Worm (Caenorhabditis elegans) whole organism, young adult: ENCODE measurements around the gene hex-3.

ENCODE experiments used
- B0035.1 ChIP-seq: sonication (generic microtip); optimal IDR thresholded peaks from 2 replicates; lab custom pipeline; 2016; ENCODE audit warnings: missing genetic modification characterization, mild to moderate bottlenecking, missing compliant biosample characterization, missing genotype, missing genetic modification reagents
- B0336.3 ChIP-seq: fragments of 200-800 bp; sonication (Bioruptor generic); IDR thresholded peaks from 2 replicates; pipeline ENCODE4 v1.3.6; 2022; ENCODE audit warnings: missing genetic modification characterization, missing compliant biosample characterization
- F23B12.7 ChIP-seq: sonication (generic microtip); optimal IDR thresholded peaks from 2 replicates; lab custom pipeline; 2017; ENCODE audit warnings: missing genetic modification characterization, mild to moderate bottlenecking, missing compliant biosample characterization, antibody characterized with exemption, moderate library complexity; ENCODE audit not compliant: insufficient read depth
- F33H1.4 ChIP-seq: fragments of 200-800 bp; sonication (Bioruptor generic); IDR thresholded peaks from 2 replicates; pipeline ENCODE4 v1.3.6; 2022; ENCODE audit warnings: missing genetic modification reagents, missing genetic modification characterization, missing compliant biosample characterization
- F39B2.1 ChIP-seq: fragments of 200-800 bp; sonication (Bioruptor generic); IDR thresholded peaks from 2 replicates; pipeline ENCODE4 v1.3.6; 2022; ENCODE audit warnings: missing genetic modification reagents, missing genetic modification characterization, missing compliant biosample characterization
- F49E8.2 ChIP-seq: sonication (generic microtip); optimal IDR thresholded peaks from 3 replicates; lab custom pipeline; 2017; ENCODE audit warnings: missing genetic modification characterization, mild to moderate bottlenecking, missing compliant biosample characterization, antibody characterized with exemption, moderate library complexity; ENCODE audit not compliant: insufficient read depth
- F55B11.4 ChIP-seq: sonication (generic microtip); optimal IDR thresholded peaks from 2 replicates; lab custom pipeline; 2016; ENCODE audit warnings: missing compliant biosample characterization, missing genetic modification characterization, borderline replicate concordance; ENCODE audit not compliant: insufficient read depth
- K12H6.12 ChIP-seq: fragments of 200-800 bp; sonication (Bioruptor generic); optimal IDR thresholded peaks from 2 replicates; lab custom pipeline; 2018; ENCODE audit warnings: mild to moderate bottlenecking, missing genetic modification characterization, missing compliant biosample characterization
- Y53G8AR.9 ChIP-seq: fragments of 200-800 bp; sonication (Bioruptor generic); conservative IDR thresholded peaks from 2 replicates; pipeline ENCODE4 v1.3.6; 2022; ENCODE audit warnings: missing genetic modification reagents, missing genetic modification characterization, missing compliant biosample characterization
- Y56A3A.18 ChIP-seq: fragments of 200-800 bp; sonication (Bioruptor generic); IDR thresholded peaks from 2 replicates; pipeline ENCODE4 v1.3.6; 2022; ENCODE audit warnings: missing genetic modification reagents, missing genetic modification characterization, missing compliant biosample characterization
- ZK185.1 ChIP-seq: sonication (generic microtip); optimal IDR thresholded peaks from 2 replicates; lab custom pipeline; 2016; ENCODE audit warnings: mild to moderate bottlenecking, missing genetic modification characterization, missing compliant biosample characterization; ENCODE audit not compliant: poor library complexity, severe bottlenecking
- akir-1 ChIP-seq: fragments of 200-800 bp; sonication (Bioruptor generic); optimal IDR thresholded peaks from 2 replicates; lab custom pipeline; 2018; ENCODE audit warnings: mild to moderate bottlenecking, missing genetic modification characterization, moderate library complexity, missing compliant biosample characterization
- ama-1 ChIP-seq, 3 experiments: fragments of 150-350 bp in 1 of 3; sonication (generic microtip) in 2 of 3; optimal IDR thresholded peaks; 2 replicates each; lab custom pipeline; 2014 to 2018; ENCODE audit warnings: missing biosample characterization in 2 of 3, missing genetic modification characterization in 2 of 3, missing genetic modification reagents in 2 of 3
- athp-1 ChIP-seq: sonication (generic microtip); optimal IDR thresholded peaks from 2 replicates; lab custom pipeline; 2017; ENCODE audit warnings: mild to moderate bottlenecking, missing genetic modification characterization, missing compliant biosample characterization
- attf-5 ChIP-seq: fragments of 200-800 bp; sonication (Bioruptor generic); optimal IDR thresholded peaks from 2 replicates; lab custom pipeline; 2018; ENCODE audit warnings: mild to moderate bottlenecking, missing genetic modification characterization, missing compliant biosample characterization
- bed-1 ChIP-seq: fragments of 200-800 bp; sonication (Bioruptor generic); IDR thresholded peaks from 2 replicates; pipeline ENCODE4 v1.3.6; 2022; ENCODE audit warnings: missing genetic modification reagents, missing genetic modification characterization, missing compliant biosample characterization
- ccch-3 ChIP-seq: fragments of 200-800 bp; sonication (Bioruptor generic); optimal IDR thresholded peaks from 2 replicates; lab custom pipeline; 2018; ENCODE audit warnings: mild to moderate bottlenecking, missing genetic modification characterization, missing compliant biosample characterization
- cebp-2 ChIP-seq: fragments of 200-800 bp; sonication (Bioruptor generic); IDR thresholded peaks from 2 replicates; pipeline ENCODE4 v1.3.6; 2022; ENCODE audit warnings: missing genetic modification characterization, missing compliant biosample characterization
- ceh-58 ChIP-seq: fragments of 200-800 bp; sonication (Bioruptor generic); IDR thresholded peaks from 2 replicates; pipeline ENCODE4 v1.3.6; 2022; ENCODE audit warnings: missing genetic modification characterization, missing compliant biosample characterization
- dox-1 ChIP-seq: fragments of 200-800 bp; sonication (Bioruptor generic); IDR thresholded peaks from 2 replicates; pipeline ENCODE4 v1.3.6; 2022; ENCODE audit warnings: missing genetic modification reagents, missing genetic modification characterization, missing compliant biosample characterization
- dpff-1 ChIP-seq: sonication (generic microtip); optimal IDR thresholded peaks from 2 replicates; lab custom pipeline; 2017; ENCODE audit warnings: mild to moderate bottlenecking, missing genetic modification characterization, missing compliant biosample characterization
- egrh-3 ChIP-seq: fragments of 200-800 bp; sonication (Bioruptor generic); IDR thresholded peaks from 2 replicates; pipeline ENCODE4 v1.3.6; 2022; ENCODE audit warnings: missing genetic modification reagents, missing genetic modification characterization, missing compliant biosample characterization
- ekl-4 ChIP-seq: fragments of 200-800 bp; sonication (Bioruptor generic); IDR thresholded peaks from 2 replicates; pipeline ENCODE4 v1.3.6; 2022; ENCODE audit warnings: missing genetic modification reagents, missing genetic modification characterization, missing compliant biosample characterization
- ets-4 ChIP-seq: fragments of 200-800 bp; sonication (Bioruptor generic); optimal IDR thresholded peaks from 2 replicates; lab custom pipeline; 2018; ENCODE audit warnings: mild to moderate bottlenecking, missing genetic modification characterization, missing compliant biosample characterization
- gei-17 ChIP-seq: fragments of 200-800 bp; sonication (Bioruptor generic); optimal IDR thresholded peaks from 2 replicates; lab custom pipeline; 2018; ENCODE audit warnings: mild to moderate bottlenecking, missing genetic modification characterization, missing compliant biosample characterization
- hlh-12 ChIP-seq: sonication (generic microtip); optimal IDR thresholded peaks from 2 replicates; lab custom pipeline; 2016; ENCODE audit warnings: missing genetic modification characterization, missing compliant biosample characterization
- hlh-26 ChIP-seq: fragments of 200-800 bp; sonication (Bioruptor generic); conservative IDR thresholded peaks from 2 replicates; pipeline ENCODE4 v1.3.6; 2022; ENCODE audit warnings: missing genetic modification reagents, missing genetic modification characterization, missing compliant biosample characterization
- hsf-1 ChIP-seq: fragments of 200-800 bp; sonication (Bioruptor generic); IDR thresholded peaks from 2 replicates; pipeline ENCODE4 v1.3.6; 2022; ENCODE audit warnings: missing genetic modification reagents, missing genetic modification characterization, missing compliant biosample characterization
- lag-1 ChIP-seq: fragments of 200-800 bp; sonication (Bioruptor generic); IDR thresholded peaks from 2 replicates; pipeline ENCODE4 v1.3.6; 2022; ENCODE audit warnings: missing genetic modification reagents, missing genetic modification characterization, missing compliant biosample characterization
- let-607 ChIP-seq, 2 experiments: fragments of 200-800 bp in 1 of 2; sonication (Bioruptor generic) in 1 of 2; sonication (generic microtip) in 1 of 2; optimal IDR thresholded peaks; 2 replicates each; lab custom pipeline; 2016 to 2018; ENCODE audit warnings: mild to moderate bottlenecking in 2 of 2, missing compliant biosample characterization in 2 of 2, missing genetic modification characterization in 2 of 2, moderate library complexity in 2 of 2, missing genotype in 1 of 2
- lin-26 ChIP-seq: fragments of 200-800 bp; sonication (Bioruptor generic); IDR thresholded peaks from 2 replicates; pipeline ENCODE4 v1.3.6; 2022; ENCODE audit warnings: missing genetic modification reagents, missing genetic modification characterization, missing compliant biosample characterization
- lir-1 ChIP-seq: fragments of 200-800 bp; sonication (Bioruptor generic); conservative IDR thresholded peaks from 2 replicates; pipeline ENCODE4 v1.3.6; 2022; ENCODE audit warnings: missing genetic modification reagents, missing genetic modification characterization, missing compliant biosample characterization
- lsl-1 ChIP-seq: fragments of 200-800 bp; sonication (Bioruptor generic); optimal IDR thresholded peaks from 2 replicates; lab custom pipeline; 2018; ENCODE audit warnings: mild to moderate bottlenecking, missing genetic modification characterization, moderate library complexity, missing compliant biosample characterization
- madf-6 ChIP-seq: fragments of 200-800 bp; sonication (Bioruptor generic); IDR thresholded peaks from 2 replicates; pipeline ENCODE4 v1.3.6; 2022; ENCODE audit warnings: missing genetic modification reagents, missing genetic modification characterization, missing compliant biosample characterization
- nfya-1 ChIP-seq: sonication (generic microtip); optimal IDR thresholded peaks from 2 replicates; lab custom pipeline; 2017; ENCODE audit warnings: antibody characterized with exemption, missing compliant biosample characterization, missing genetic modification characterization, borderline replicate concordance; ENCODE audit not compliant: insufficient read depth
- nfyb-1 ChIP-seq: fragments of 200-800 bp; sonication (Bioruptor generic); IDR thresholded peaks from 2 replicates; pipeline ENCODE4 v1.3.6; 2022; ENCODE audit warnings: missing genetic modification reagents, missing genetic modification characterization, missing compliant biosample characterization
- nhr-179 ChIP-seq: sonication (generic microtip); optimal IDR thresholded peaks from 2 replicates; lab custom pipeline; 2016; ENCODE audit warnings: mild to moderate bottlenecking, missing genetic modification characterization, missing compliant biosample characterization
- nhr-27 ChIP-seq: fragments of 200-800 bp; sonication (Bioruptor generic); optimal IDR thresholded peaks from 2 replicates; lab custom pipeline; 2018; ENCODE audit warnings: mild to moderate bottlenecking, missing genetic modification characterization, moderate library complexity, missing compliant biosample characterization
- nhr-80 ChIP-seq: sonication (generic microtip); optimal IDR thresholded peaks from 2 replicates; lab custom pipeline; 2016; ENCODE audit warnings: missing genetic modification characterization, missing compliant biosample characterization
- repo-1 ChIP-seq: sonication (generic microtip); optimal IDR thresholded peaks from 2 replicates; lab custom pipeline; 2017; ENCODE audit warnings: mild to moderate bottlenecking, missing genetic modification characterization, missing compliant biosample characterization
- rpc-1 ChIP-seq, 2 experiments: fragments of 150-350 bp in 1 of 2; sonication (generic microtip) in 1 of 2; optimal IDR thresholded peaks; 2 replicates each; lab custom pipeline; 2014 to 2018; ENCODE audit warnings: missing biosample characterization in 1 of 2, missing genetic modification characterization in 1 of 2, missing genetic modification reagents in 1 of 2, missing genotype in 1 of 2
- somi-1 ChIP-seq: fragments of 200-800 bp; sonication (Bioruptor generic); optimal IDR thresholded peaks from 2 replicates; lab custom pipeline; 2018; ENCODE audit warnings: mild to moderate bottlenecking, missing genetic modification characterization, missing compliant biosample characterization
- tlf-1 ChIP-seq: fragments of 200-800 bp; sonication (Bioruptor generic); optimal IDR thresholded peaks from 2 replicates; lab custom pipeline; 2018; ENCODE audit warnings: mild to moderate bottlenecking, missing genetic modification characterization, missing compliant biosample characterization
- unc-62 ChIP-seq: fragments of 150-350 bp; optimal IDR thresholded peaks from 2 replicates; lab custom pipeline; 2014; ENCODE audit warnings: missing biosample characterization, missing genetic modification reagents, missing genetic modification characterization
- zfh-2 ChIP-seq: fragments of 200-800 bp; sonication (Bioruptor generic); conservative IDR thresholded peaks from 2 replicates; pipeline ENCODE4 v1.3.6; 2022; ENCODE audit warnings: missing genetic modification reagents, missing genetic modification characterization, missing compliant biosample characterization
- ztf-26 ChIP-seq: sonication (generic microtip); optimal IDR thresholded peaks from 2 replicates; lab custom pipeline; 2017; ENCODE audit warnings: missing genetic modification characterization, missing compliant biosample characterization
- ztf-6 ChIP-seq: fragments of 200-800 bp; sonication (Bioruptor generic); IDR thresholded peaks from 2 replicates; pipeline ENCODE4 v1.3.6; 2022; ENCODE audit warnings: missing genetic modification reagents, missing genetic modification characterization, missing compliant biosample characterization

The hex-3 gene

ce11 chrIII:10820592-10821242, 28.3 kb upstream of the hex-3 start (continued):
- TF ChIP-seq hsf-1 (GFP tag; lab: Robert Waterston, UW) (no peak), ztf-6 (no peak), lin-26 (GFP tag; lab: Robert Waterston, UW) (no peak), F39B2.1 (GFP tag; lab: Robert Waterston, UW) (no peak), ama-1 (optimal IDR thresholded peaks at IDR 0.05; lab: Kevin White, UChicago) (no peak), ama-1 (GFP tag; optimal IDR thresholded peaks at IDR 0.05; lab: Kevin White, UChicago) (no peak), cebp-2 (GFP tag; lab: Robert Waterston, UW) (no peak), rpc-1 (optimal IDR thresholded peaks at IDR 0.05; lab: Kevin White, UChicago) (no peak), rpc-1 (tag; optimal IDR thresholded peaks at IDR 0.05; lab: Kevin White, UChicago) (no peak), lag-1 (no peak), dox-1 (GFP tag; lab: Robert Waterston, UW) (peak; percentile 37; the same call in 1 of the 2 replicates), gei-17 (GFP tag; lab: Kevin White, UChicago) (no peak), bed-1 (no peak), ZK185.1 (tag; lab: Kevin White, UChicago) (no peak), B0336.3 (GFP tag; lab: Robert Waterston, UW) (no peak), F49E8.2 (tag; lab: Kevin White, UChicago) (no peak), zfh-2 (no peak), egrh-3 (no peak), F23B12.7 (tag; lab: Kevin White, UChicago) (peak; percentile 16), hlh-12 (tag; lab: Kevin White, UChicago) (no peak), nhr-80 (tag; lab: Kevin White, UChicago) (peak; percentile 4), tlf-1 (GFP tag; lab: Kevin White, UChicago) (no peak), nhr-179 (tag; lab: Kevin White, UChicago) (no peak), athp-1 (no peak), ceh-58 (GFP tag; lab: Robert Waterston, UW) (no peak), ccch-3 (GFP tag; lab: Kevin White, UChicago) (no peak), nhr-27 (tag; lab: Kevin White, UChicago) (no peak), K12H6.12 (no peak), let-607 (tag; optimal IDR thresholded peaks at IDR 0.05; lab: Kevin White, UChicago) (peak in 1 of 2 experiments; percentile 61), attf-5 (GFP tag; lab: Kevin White, UChicago) (no peak), somi-1 (GFP tag; lab: Kevin White, UChicago) (no peak), F55B11.4 (no peak), Y53G8AR.9 (GFP tag; lab: Robert Waterston, UW) (0 out of 2 replicates have a peak, but pooled peaks have one; percentile 48), unc-62 (GFP tag; lab: Kevin White, UChicago) (no peak), ekl-4 (no peak), nfyb-1 (0 out of 2 replicates have a peak, but pooled peaks have one; percentile 23), lsl-1 (GFP tag; lab: Kevin White, UChicago) (peak; percentile 96), nfya-1 (no peak), ets-4 (GFP tag; lab: Kevin White, UChicago) (no peak), dpff-1 (tag; lab: Kevin White, UChicago) (no peak), lir-1 (GFP tag; lab: Robert Waterston, UW) (no peak), madf-6 (GFP tag; lab: Robert Waterston, UW) (peak; percentile 78), F33H1.4 (GFP tag; lab: Robert Waterston, UW) (peak; percentile 88), ztf-26 (tag; lab: Kevin White, UChicago) (no peak), repo-1 (tag; lab: Kevin White, UChicago) (no peak), hlh-26 (GFP tag; lab: Robert Waterston, UW) (no peak), B0035.1 (no peak), akir-1 (no peak), Y56A3A.18 (GFP tag; lab: Robert Waterston, UW) (no peak)
